Worm (Caenorhabditis elegans): ENCODE measurements around the gene col-36.

col-36 gene

DNA sequence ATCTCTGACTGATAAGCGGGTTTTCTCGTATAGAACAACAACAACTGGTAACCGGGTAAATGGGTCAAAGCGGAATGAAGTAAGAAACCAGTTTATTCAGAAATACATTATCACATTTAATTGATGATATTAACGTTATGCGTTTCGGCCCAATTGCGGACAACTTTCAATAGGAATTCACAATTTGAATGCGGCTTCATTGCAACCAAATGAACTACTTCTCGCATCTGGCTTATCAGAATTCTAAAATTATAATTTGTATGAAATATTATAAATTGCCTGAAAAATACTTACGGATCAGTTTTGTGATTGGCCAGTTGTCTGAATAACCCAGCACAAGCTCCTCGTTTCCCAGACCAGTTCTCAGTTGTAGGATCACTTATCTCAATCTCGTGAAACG is at the start of gene col-36:
col-36 (minus strand) TSS at position 101 of the 400 bp plus-strand sequence.
- TF ChIP-seq hlh-1 (tag; optimal IDR thresholded peaks at IDR 0.05) (no peak), blmp-1 (tag; optimal IDR thresholded peaks at IDR 0.05) (no peak), sem-2 (GFP tag; optimal IDR thresholded peaks at IDR 0.05) (no peak), unc-39 (tag; optimal IDR thresholded peaks at IDR 0.05) (no peak), tbx-8 (GFP tag; optimal IDR thresholded peaks at IDR 0.05) (no peak), unc-120 (tag; optimal IDR thresholded peaks at IDR 0.05; ENCODE audit: poor library complexity, severe bottlenecking) (no peak), unc-62 (GFP tag; optimal IDR thresholded peaks at IDR 0.05) (no peak), bed-3 (GFP tag; optimal IDR thresholded peaks at IDR 0.05) (no peak), elt-1 (tag; optimal IDR thresholded peaks at IDR 0.05; ENCODE audit: borderline replicate concordance, insufficient read depth) (no peak), ceh-43 (GFP tag; optimal IDR thresholded peaks at IDR 0.05) (no peak), lin-32 (GFP tag; optimal IDR thresholded peaks at IDR 0.05) (no peak), mep-1 (tag; optimal IDR thresholded peaks at IDR 0.05) (no peak), ces-1 (GFP tag; optimal IDR thresholded peaks at IDR 0.05) (no peak), nhr-2 (tag; optimal IDR thresholded peaks at IDR 0.05) (no peak), snpc-4 (tag; optimal IDR thresholded peaks at IDR 0.05) (no peak)

DNA sequence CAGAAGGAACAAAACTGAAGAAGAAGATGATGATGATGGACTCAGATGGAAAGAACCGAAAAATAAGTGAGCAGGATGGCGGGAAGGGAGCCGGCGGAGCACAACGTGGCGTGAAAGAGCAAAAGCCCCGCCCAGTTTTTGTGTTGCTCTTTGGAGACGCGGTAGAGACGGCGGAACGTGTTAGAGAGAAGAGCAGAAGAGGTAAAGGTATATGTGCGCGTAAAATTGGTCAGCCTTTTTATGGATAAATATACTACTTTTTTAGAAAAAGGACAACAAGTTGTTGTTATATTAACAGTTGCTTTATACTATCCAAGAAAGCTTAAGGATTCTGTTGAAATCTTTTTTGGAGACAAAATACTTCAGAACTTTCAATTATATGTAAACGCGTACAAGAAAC is 48.4 kb upstream of the col-36 start, which contains the start of gene E04F6.10:
E04F6.10 (minus strand) TSS at position 101 of the 400 bp plus-strand sequence.
- no peak for TF ChIP-seq mep-1 (tag; optimal IDR thresholded peaks at IDR 0.05)
- TF ChIP-seq lin-32 (GFP tag; optimal IDR thresholded peaks at IDR 0.05): no peak
- no peak for TF ChIP-seq ceh-83 (GFP tag; optimal IDR thresholded peaks at IDR 0.05)
- TF ChIP-seq lin-13 (tag; optimal IDR thresholded peaks at IDR 0.05): no peak
- TF ChIP-seq nhr-2 (tag; optimal IDR thresholded peaks at IDR 0.05): no peak
- no peak for TF ChIP-seq ces-1 (GFP tag; optimal IDR thresholded peaks at IDR 0.05)
- no peak for TF ChIP-seq unc-120 (tag; optimal IDR thresholded peaks at IDR 0.05; ENCODE audit: poor library complexity, severe bottlenecking)
- TF ChIP-seq tbx-8 (GFP tag; optimal IDR thresholded peaks at IDR 0.05): no peak
- TF ChIP-seq mab-5 (tag; optimal IDR thresholded peaks at IDR 0.05): no peak
- TF ChIP-seq pha-4 (tag; optimal IDR thresholded peaks at IDR 0.05): no peak
- TF ChIP-seq ceh-39 (tag; optimal IDR thresholded peaks at IDR 0.05): no peak
- no peak for TF ChIP-seq lsy-2 (tag; optimal IDR thresholded peaks at IDR 0.05)
- no peak for TF ChIP-seq hlh-1 (tag; optimal IDR thresholded peaks at IDR 0.05)
- TF ChIP-seq ceh-43 (GFP tag; optimal IDR thresholded peaks at IDR 0.05): no peak
- TF ChIP-seq ztf-11 (tag; optimal IDR thresholded peaks at IDR 0.05): no peak
- no peak for TF ChIP-seq unc-39 (tag; optimal IDR thresholded peaks at IDR 0.05)
- no peak for TF ChIP-seq nhr-28 (tag; optimal IDR thresholded peaks at IDR 0.05)
- no peak for TF ChIP-seq ham-2 (GFP tag; optimal IDR thresholded peaks at IDR 0.05)
- no peak for TF ChIP-seq blmp-1 (tag; optimal IDR thresholded peaks at IDR 0.05)
- no peak for TF ChIP-seq elt-3 (tag; optimal IDR thresholded peaks at IDR 0.05)

DNA sequence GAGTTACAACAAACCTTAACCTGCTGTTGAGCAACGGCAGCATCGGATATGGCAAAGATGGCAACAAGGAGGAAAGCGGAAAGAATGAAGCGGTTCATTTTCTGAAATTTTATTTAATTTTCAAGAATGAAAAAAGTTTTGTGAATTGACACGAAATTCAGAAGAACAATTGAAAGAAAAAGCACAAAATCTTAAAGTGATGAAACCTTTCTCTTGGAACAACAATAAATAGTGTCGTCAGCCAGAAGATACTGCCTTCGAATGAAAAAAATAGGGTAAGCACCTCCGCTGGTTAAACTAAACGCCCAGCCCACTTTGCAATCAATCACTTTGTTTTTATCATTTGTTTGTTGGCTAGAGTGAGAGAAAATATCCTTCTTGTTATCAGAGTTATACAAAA is 43.4 kb upstream of the col-36 start, which contains the start of gene E04F6.9:
E04F6.9 (minus strand) TSS at position 101 of the 400 bp plus-strand sequence.
- TF ChIP-seq zip-8 (tag; optimal IDR thresholded peaks at IDR 0.05) (no peak), lsy-2 (tag; optimal IDR thresholded peaks at IDR 0.05) (no peak), nhr-12 (tag; optimal IDR thresholded peaks at IDR 0.05) (no peak), flh-1 (GFP tag; optimal IDR thresholded peaks at IDR 0.05) (no peak), lin-32 (GFP tag; optimal IDR thresholded peaks at IDR 0.05) (no peak), ham-2 (GFP tag; optimal IDR thresholded peaks at IDR 0.05) (no peak), elt-3 (tag; optimal IDR thresholded peaks at IDR 0.05) (no peak), ceh-39 (tag; optimal IDR thresholded peaks at IDR 0.05) (no peak), ztf-11 (tag; optimal IDR thresholded peaks at IDR 0.05) (no peak), bed-3 (GFP tag; optimal IDR thresholded peaks at IDR 0.05) (no peak), ceh-83 (GFP tag; optimal IDR thresholded peaks at IDR 0.05) (no peak), sptf-1 (tag; optimal IDR thresholded peaks at IDR 0.05) (no peak), tbx-8 (GFP tag; optimal IDR thresholded peaks at IDR 0.05) (no peak), mab-5 (tag; optimal IDR thresholded peaks at IDR 0.05) (no peak), ces-1 (GFP tag; optimal IDR thresholded peaks at IDR 0.05) (no peak)

DNA sequence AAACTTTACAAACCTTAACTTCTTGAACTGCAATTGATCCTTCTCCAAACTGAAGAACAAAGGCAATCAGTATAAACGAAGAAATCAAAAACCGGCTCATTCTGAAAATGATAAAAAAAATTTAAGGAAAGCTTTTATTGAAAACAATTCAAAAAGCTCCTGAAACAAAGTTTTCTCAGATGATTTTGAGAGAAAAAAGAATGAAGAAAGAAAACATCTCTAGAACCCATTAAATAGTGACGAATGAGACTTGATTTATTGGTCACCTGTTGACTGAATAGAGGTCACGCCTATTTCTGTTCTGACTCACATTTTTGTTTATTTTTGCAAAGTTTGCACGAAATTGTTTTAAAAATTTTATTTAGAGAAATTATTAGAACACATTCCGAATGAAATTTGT is 42.7 kb upstream of the col-36 start, which contains the start of gene E04F6.8:
E04F6.8 (minus strand) TSS at position 101 of the 400 bp plus-strand sequence.
- TF ChIP-seq ceh-43 (GFP tag; optimal IDR thresholded peaks at IDR 0.05) (no peak), pha-4 (tag; optimal IDR thresholded peaks at IDR 0.05) (no peak)

DNA sequence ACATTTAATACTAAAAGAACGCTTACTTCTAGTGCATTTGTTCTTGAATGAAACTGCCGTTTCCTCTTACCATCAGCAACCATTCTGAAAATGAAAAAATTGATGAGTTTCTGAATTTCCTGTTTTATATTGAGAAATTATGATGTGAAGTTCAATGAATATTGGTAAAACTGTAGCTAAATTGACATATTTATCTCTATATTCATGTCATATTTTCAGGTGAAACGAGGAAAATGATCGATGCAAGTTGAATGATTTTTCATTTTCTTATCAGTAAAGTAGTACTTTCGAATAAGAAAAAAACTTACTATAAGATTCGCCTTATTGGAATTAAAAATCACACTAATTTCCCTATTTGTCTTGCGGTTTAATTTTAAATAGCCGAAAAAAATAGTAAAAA is 41.6 kb upstream of the col-36 start, which contains the start of gene E04F6.15:
E04F6.15 (minus strand) TSS at position 101 of the 400 bp plus-strand sequence.
- no peak for TF ChIP-seq lsy-2 (tag; optimal IDR thresholded peaks at IDR 0.05)

DNA sequence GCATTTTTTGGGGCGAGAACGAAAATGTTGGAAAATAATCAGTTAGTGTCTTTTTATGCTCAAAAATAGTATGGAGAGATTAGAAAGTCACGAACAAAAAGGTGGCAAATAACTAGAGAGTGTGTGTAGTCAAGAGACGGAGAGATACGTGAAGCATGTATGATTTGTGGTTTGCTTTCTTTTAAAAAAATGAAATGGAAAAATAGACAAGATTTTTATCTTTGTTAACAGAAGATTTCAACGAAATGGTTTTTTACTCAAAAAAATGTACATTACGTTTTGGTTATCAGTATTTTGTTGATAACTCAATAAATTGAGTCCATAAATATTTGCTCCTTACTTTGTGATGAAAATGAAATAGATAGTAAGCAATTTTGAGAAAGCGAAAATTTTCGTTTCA is 39.6 kb upstream of the col-36 start, which contains the start of gene dhs-7:
dhs-7 (minus strand) TSS at position 277 of the 400 bp plus-strand sequence.
- TF ChIP-seq mep-1 (tag; optimal IDR thresholded peaks at IDR 0.05) (no peak), nhr-76 (tag; optimal IDR thresholded peaks at IDR 0.05) (no peak), ham-2 (GFP tag; optimal IDR thresholded peaks at IDR 0.05) (no peak), bed-3 (GFP tag; optimal IDR thresholded peaks at IDR 0.05) (no peak), hlh-1 (tag; optimal IDR thresholded peaks at IDR 0.05) (no peak), lin-13 (tag; optimal IDR thresholded peaks at IDR 0.05) (no peak), ceh-83 (GFP tag; optimal IDR thresholded peaks at IDR 0.05) (no peak), unc-39 (tag; optimal IDR thresholded peaks at IDR 0.05) (no peak), pha-4 (tag; optimal IDR thresholded peaks at IDR 0.05) (no peak), unc-62 (GFP tag; optimal IDR thresholded peaks at IDR 0.05) (no peak), cnd-1 (tag; optimal IDR thresholded peaks at IDR 0.05) (no peak), ces-1 (GFP tag; optimal IDR thresholded peaks at IDR 0.05) (no peak), zip-8 (tag; optimal IDR thresholded peaks at IDR 0.05) (no peak), blmp-1 (tag; optimal IDR thresholded peaks at IDR 0.05) (no peak), nhr-2 (tag; optimal IDR thresholded peaks at IDR 0.05) (no peak), flh-1 (GFP tag; optimal IDR thresholded peaks at IDR 0.05) (no peak), sptf-1 (tag; optimal IDR thresholded peaks at IDR 0.05) (no peak), mab-5 (tag; optimal IDR thresholded peaks at IDR 0.05) (no peak)

Measured in whole organism, mixed stage, embryonic.